Fruit fly (Drosophila melanogaster): ENCODE measurements around the gene lwr.

lwr gene

dm6 chr2L:544444-545179 lies 2.2 kb upstream of the lwr start, which contains the start of the genes Spp and nAChRbeta3:
Gene Spp (minus strand): TSS chr2L:544653.
Gene nAChRbeta3 (plus strand): TSS chr2L:545129.
- TF ChIP-seq CG17801 (GFP tag; optimal IDR thresholded peaks at IDR 0.05; ENCODE audit: partially characterized antibody) = no peak

- TF ChIP-seq CG17801 (GFP tag; optimal IDR thresholded peaks at IDR 0.05; ENCODE audit: partially characterized antibody) = no peak
Measured at dm6 chr2L:543799-544198, 1.4 kb upstream of the lwr start.

- TF ChIP-seq CG17801 (GFP tag; optimal IDR thresholded peaks at IDR 0.05; ENCODE audit: partially characterized antibody) = peak; percentile 29
Measured at dm6 chr2L:540572-541210, 1.7 kb downstream of the lwr start.

dm6 chr2L:533734-534133 lies 8.6 kb downstream of the lwr start:
- no peak for TF ChIP-seq CG17801 (GFP tag; optimal IDR thresholded peaks at IDR 0.05; ENCODE audit: partially characterized antibody)

- no peak for TF ChIP-seq CG17801 (GFP tag; optimal IDR thresholded peaks at IDR 0.05; ENCODE audit: partially characterized antibody)
Measured at dm6 chr2L:530245-530644, 12.1 kb downstream of the lwr start.

- no peak for TF ChIP-seq CG17801 (GFP tag; optimal IDR thresholded peaks at IDR 0.05; ENCODE audit: partially characterized antibody)
Measured at dm6 chr2L:527689-528088, 14.7 kb downstream of the lwr start.

dm6 chr2L:526924-527307 lies 15.5 kb downstream of the lwr start:
- no peak for TF ChIP-seq CG17801 (GFP tag; optimal IDR thresholded peaks at IDR 0.05; ENCODE audit: partially characterized antibody)

- TF ChIP-seq CG17801 (GFP tag; optimal IDR thresholded peaks at IDR 0.05; ENCODE audit: partially characterized antibody) = no peak
Measured at dm6 chr2L:526192-526923, 16.0 kb downstream of the lwr start.

dm6 chr2L:525547-526180 lies 16.7 kb downstream of the lwr start:
- no peak for TF ChIP-seq CG17801 (GFP tag; optimal IDR thresholded peaks at IDR 0.05; ENCODE audit: partially characterized antibody)

- TF ChIP-seq CG17801 (GFP tag; optimal IDR thresholded peaks at IDR 0.05; ENCODE audit: partially characterized antibody) = no peak
Measured at dm6 chr2L:524515-524920, 17.9 kb downstream of the lwr start.

- peak; percentile 36 for TF ChIP-seq CG17801 (GFP tag; optimal IDR thresholded peaks at IDR 0.05; ENCODE audit: partially characterized antibody)
Measured at dm6 chr2L:523165-523835, 19.1 kb downstream of the lwr start.

- TF ChIP-seq CG17801 (GFP tag; optimal IDR thresholded peaks at IDR 0.05; ENCODE audit: partially characterized antibody) = no peak
Measured at dm6 chr2L:522752-523151, 19.6 kb downstream of the lwr start.

dm6 chr2L:521940-522632 lies 20.3 kb downstream of the lwr start:
- no peak for TF ChIP-seq CG17801 (GFP tag; optimal IDR thresholded peaks at IDR 0.05; ENCODE audit: partially characterized antibody)
